Worm (Caenorhabditis elegans) whole organism, midembryonic: ENCODE data around the gene C07A9.12.

Experiments used
- T22C8.4 ChIP-seq: fragments of 200-800 bp; sonication (Bioruptor generic); IDR thresholded peaks from 2 replicates; pipeline ENCODE4 v1.3.6; 2022; ENCODE audit warnings: missing genetic modification characterization, missing compliant biosample characterization
- cog-1 ChIP-seq: sonication (generic microtip); optimal IDR thresholded peaks from 2 replicates; lab custom pipeline; 2016; ENCODE audit warnings: missing genetic modification characterization, missing compliant biosample characterization
- flt-1 ChIP-seq: fragments of 200-800 bp; sonication (Bioruptor generic); IDR thresholded peaks from 2 replicates; pipeline ENCODE4 v1.3.6; 2022; ENCODE audit warnings: missing genetic modification characterization, missing compliant biosample characterization
- klf-2 ChIP-seq: fragments of 200-800 bp; sonication (Bioruptor generic); conservative IDR thresholded peaks from 2 replicates; pipeline ENCODE4 v1.3.6; 2022; ENCODE audit warnings: missing genetic modification reagents, missing genetic modification characterization, missing compliant biosample characterization
- med-1 ChIP-seq: sonication (generic microtip); optimal IDR thresholded peaks from 2 replicates; lab custom pipeline; 2017; ENCODE audit warnings: missing genetic modification characterization, mild to moderate bottlenecking, missing compliant biosample characterization, antibody characterized with exemption, missing genetic modification reagents; ENCODE audit not compliant: insufficient read depth
- ref-1 ChIP-seq: fragments of 200-800 bp; sonication (Bioruptor generic); conservative IDR thresholded peaks from 2 replicates; pipeline ENCODE4 v1.3.6; 2022; ENCODE audit warnings: missing genetic modification reagents, missing genetic modification characterization, missing compliant biosample characterization
- tab-1 ChIP-seq: fragments of 200-800 bp; sonication (Bioruptor generic); IDR thresholded peaks from 2 replicates; pipeline ENCODE4 v1.3.6; 2022; ENCODE audit warnings: missing genetic modification characterization, missing compliant biosample characterization
- ztf-23 ChIP-seq: fragments of 200-800 bp; sonication (Bioruptor generic); IDR thresholded peaks from 2 replicates; pipeline ENCODE4 v1.3.6; 2022; ENCODE audit warnings: missing genetic modification reagents, missing genetic modification characterization, missing compliant biosample characterization
- ztf-29 ChIP-seq: fragments of 200-800 bp; sonication (Bioruptor generic); IDR thresholded peaks from 2 replicates; pipeline ENCODE4 v1.3.6; 2022; ENCODE audit warnings: missing genetic modification reagents, missing genetic modification characterization, missing compliant biosample characterization

Gene C07A9.12

DNA sequence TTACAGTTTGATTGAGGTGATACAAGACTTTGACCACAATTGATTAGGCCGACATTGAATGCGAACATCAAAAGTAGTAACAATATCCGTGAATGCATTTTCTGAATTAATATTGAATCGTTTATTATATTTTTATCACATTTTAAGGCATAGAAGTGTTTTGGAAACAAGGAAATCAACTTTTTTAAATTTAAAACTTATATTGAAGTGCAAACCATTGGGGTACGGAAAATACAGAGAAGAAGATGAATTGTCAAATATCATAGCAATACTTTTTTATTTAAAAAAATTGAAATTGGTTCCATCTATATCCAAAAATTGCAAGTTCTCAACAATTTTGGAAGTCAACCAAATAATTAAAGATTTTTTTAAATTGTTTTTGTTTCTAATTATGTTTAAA is 15.9 kb upstream of the C07A9.12 start, which contains the start of gene T05G5.1:
T05G5.1 (minus strand) TSS at position 101 of the 400 bp plus-strand sequence.
- TF ChIP-seq tab-1 (GFP tag; lab: Robert Waterston, UW) (no peak), ztf-23 (GFP tag; lab: Robert Waterston, UW) (no peak), T22C8.4 (GFP tag; lab: Robert Waterston, UW) (no peak), ztf-29 (no peak), cog-1 (tag; lab: Kevin White, UChicago) (no peak), flt-1 (no peak), klf-2 (GFP tag; lab: Robert Waterston, UW) (no peak), med-1 (GFP tag; lab: Kevin White, UChicago) (no peak), ref-1 (no peak)

ce11 chrIII:9741985-9742384 is 14.6 kb upstream of the C07A9.12 start:
- TF ChIP-seq ztf-29 (0 out of 2 replicates have a peak, but pooled peaks have one; percentile 38), T22C8.4 (GFP tag; lab: Robert Waterston, UW) (no peak), ref-1 (no peak), ztf-23 (GFP tag; lab: Robert Waterston, UW) (no peak), tab-1 (GFP tag; lab: Robert Waterston, UW) (no peak)

- TF ChIP-seq cog-1 (tag; lab: Kevin White, UChicago), result no peak
- TF ChIP-seq klf-2 (GFP tag; lab: Robert Waterston, UW), result no peak
- TF ChIP-seq T22C8.4 (GFP tag; lab: Robert Waterston, UW), result no peak
- no peak for TF ChIP-seq ref-1
- no peak for TF ChIP-seq ztf-29
Observed at ce11 chrIII:9740663-9741062, 13.3 kb upstream of the C07A9.12 start.

- TF ChIP-seq cog-1 (tag; lab: Kevin White, UChicago) (no peak), flt-1 (no peak), ref-1 (no peak), tab-1 (GFP tag; lab: Robert Waterston, UW) (no peak), T22C8.4 (GFP tag; lab: Robert Waterston, UW) (no peak), ztf-23 (GFP tag; lab: Robert Waterston, UW) (no peak), med-1 (GFP tag; lab: Kevin White, UChicago) (no peak), klf-2 (GFP tag; lab: Robert Waterston, UW) (no peak), ztf-29 (no peak)
Observed at ce11 chrIII:9738954-9739353, 11.6 kb upstream of the C07A9.12 start, which contains the start of gene hlh-4. TSS of gene hlh-4 (minus strand) at chrIII:9739054.

DNA sequence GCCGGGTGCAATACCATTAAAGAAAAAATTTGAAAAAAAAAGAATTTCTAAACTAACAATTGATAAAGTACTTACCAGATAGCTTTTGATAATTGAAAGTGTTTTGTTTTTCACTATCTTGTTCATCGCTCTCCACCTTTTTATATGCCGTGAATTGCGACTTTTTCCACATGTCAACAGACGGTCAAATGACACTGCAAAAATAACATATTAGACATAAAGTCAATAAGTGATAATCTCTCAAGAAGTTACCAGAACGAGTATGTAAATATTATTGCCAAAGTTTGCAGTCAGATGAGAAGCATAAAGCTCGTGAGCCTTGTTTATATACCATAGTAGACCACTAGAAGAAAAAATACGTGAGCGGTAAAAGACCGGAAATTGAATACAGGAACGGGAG is 8.5 kb upstream of the C07A9.12 start, which contains the start of gene dao-6:
dao-6 (minus strand) TSS at position 345 of the 400 bp plus-strand sequence.
- TF ChIP-seq T22C8.4 (GFP tag; lab: Robert Waterston, UW), result no peak
- no peak for TF ChIP-seq ref-1
- TF ChIP-seq ztf-23 (GFP tag; lab: Robert Waterston, UW), result no peak
- TF ChIP-seq ztf-29, result no peak
- TF ChIP-seq flt-1, result no peak
- no peak for TF ChIP-seq klf-2 (GFP tag; lab: Robert Waterston, UW)
- TF ChIP-seq med-1 (GFP tag; lab: Kevin White, UChicago), result no peak
- no peak for TF ChIP-seq tab-1 (GFP tag; lab: Robert Waterston, UW)

- TF ChIP-seq flt-1 (no peak), med-1 (GFP tag; lab: Kevin White, UChicago) (no peak), tab-1 (GFP tag; lab: Robert Waterston, UW) (no peak), klf-2 (GFP tag; lab: Robert Waterston, UW) (no peak), ztf-23 (GFP tag; lab: Robert Waterston, UW) (no peak), ztf-29 (no peak), ref-1 (no peak), cog-1 (tag; lab: Kevin White, UChicago) (no peak), T22C8.4 (GFP tag; lab: Robert Waterston, UW) (no peak)
Observed at ce11 chrIII:9734030-9734429, 6.7 kb upstream of the C07A9.12 start.

ce11 chrIII:9733333-9733732 is 6.0 kb upstream of the C07A9.12 start:
- TF ChIP-seq med-1 (GFP tag; lab: Kevin White, UChicago), result no peak
- no peak for TF ChIP-seq ztf-23 (GFP tag; lab: Robert Waterston, UW)
- no peak for TF ChIP-seq klf-2 (GFP tag; lab: Robert Waterston, UW)
- no peak for TF ChIP-seq flt-1
- no peak for TF ChIP-seq ztf-29
- no peak for TF ChIP-seq cog-1 (tag; lab: Kevin White, UChicago)
- TF ChIP-seq ref-1, result no peak
- TF ChIP-seq tab-1 (GFP tag; lab: Robert Waterston, UW), result no peak
- TF ChIP-seq T22C8.4 (GFP tag; lab: Robert Waterston, UW), result no peak

DNA sequence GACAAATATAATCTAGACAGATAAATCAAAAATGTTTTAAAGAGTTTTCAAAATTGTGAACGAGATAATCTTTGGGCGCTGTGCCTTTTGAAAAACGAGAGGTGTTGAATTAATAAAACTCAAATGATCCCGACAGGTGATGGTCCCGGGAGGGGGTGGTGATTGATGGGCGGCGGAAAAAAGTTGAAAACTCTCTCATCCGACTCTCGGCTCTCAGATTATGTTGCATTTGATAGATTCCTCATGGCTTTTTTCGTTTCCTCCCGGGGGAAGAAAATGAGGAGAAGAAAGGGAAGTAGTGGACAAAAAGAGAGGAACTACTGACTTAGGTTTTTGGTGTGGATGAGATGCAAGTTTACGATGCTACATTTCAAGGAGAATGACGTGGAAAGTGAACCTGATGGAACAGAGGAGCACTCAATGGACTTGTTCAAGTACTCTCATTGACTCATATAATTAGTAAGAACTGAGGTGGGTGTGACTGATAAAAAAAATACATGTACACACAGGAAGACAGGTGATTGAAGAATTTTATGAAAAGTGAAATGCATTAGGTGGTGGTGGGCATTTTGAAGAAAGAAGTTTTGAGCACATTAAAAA is 4.1 kb upstream of the C07A9.12 start:
- TF ChIP-seq ztf-23 (GFP tag; lab: Robert Waterston, UW) (no peak), tab-1 (GFP tag; lab: Robert Waterston, UW) (no peak), cog-1 (tag; lab: Kevin White, UChicago) (no peak), ref-1 (no peak), med-1 (GFP tag; lab: Kevin White, UChicago) (no peak), flt-1 (no peak), klf-2 (GFP tag; lab: Robert Waterston, UW) (no peak), T22C8.4 (GFP tag; lab: Robert Waterston, UW) (no peak), ztf-29 (no peak)

DNA sequence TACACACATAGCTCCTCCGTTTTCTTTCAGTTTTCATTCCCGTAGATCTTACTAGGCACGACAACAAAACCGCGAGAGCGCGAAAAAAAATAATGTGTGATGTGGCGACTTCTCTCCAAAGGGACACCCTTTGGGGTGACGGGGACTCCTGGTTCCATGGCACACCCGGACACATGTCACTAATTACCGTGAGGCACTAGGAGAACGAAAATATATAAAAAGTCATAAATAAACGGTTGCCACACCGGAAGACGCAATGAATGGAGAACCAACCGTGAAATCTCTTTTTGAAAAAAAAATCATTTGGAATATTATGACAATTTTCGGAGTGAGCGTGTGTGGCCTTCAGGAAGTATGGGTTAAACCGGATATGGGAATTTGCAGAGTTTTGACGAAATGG is 3.1 kb upstream of the C07A9.12 start:
- TF ChIP-seq T22C8.4 (GFP tag; lab: Robert Waterston, UW), result no peak
- TF ChIP-seq ztf-29, result no peak
- TF ChIP-seq ref-1, result no peak
- no peak for TF ChIP-seq ztf-23 (GFP tag; lab: Robert Waterston, UW)
- TF ChIP-seq med-1 (GFP tag; lab: Kevin White, UChicago), result no peak
- no peak for TF ChIP-seq klf-2 (GFP tag; lab: Robert Waterston, UW)
- TF ChIP-seq flt-1, result no peak
- TF ChIP-seq cog-1 (tag; lab: Kevin White, UChicago), result no peak
- no peak for TF ChIP-seq tab-1 (GFP tag; lab: Robert Waterston, UW)

DNA sequence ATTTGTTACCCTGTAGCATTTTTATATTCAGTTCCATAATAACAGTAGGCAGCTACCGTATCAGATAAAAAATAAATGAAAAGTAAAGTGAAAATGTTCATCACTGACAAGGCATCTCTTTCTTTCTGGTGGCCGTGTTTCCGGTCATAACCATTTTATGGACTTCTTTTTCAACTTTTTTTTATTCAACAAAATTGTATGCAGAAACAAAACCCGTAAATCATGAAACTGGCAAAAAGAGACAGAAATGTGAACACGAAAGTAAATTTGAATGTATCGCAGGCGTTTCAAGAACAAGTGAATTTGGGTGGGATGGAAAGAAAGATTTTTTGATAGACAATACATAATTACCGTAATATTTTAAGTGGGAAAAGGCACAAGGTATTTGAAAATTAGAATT is 2.2 kb downstream of the C07A9.12 start, which contains the start of gene clec-162:
clec-162 (minus strand) TSS at position 101 of the 400 bp plus-strand sequence.
- no peak for TF ChIP-seq med-1 (GFP tag; lab: Kevin White, UChicago)
- no peak for TF ChIP-seq klf-2 (GFP tag; lab: Robert Waterston, UW)
- no peak for TF ChIP-seq ref-1
- TF ChIP-seq ztf-29, result no peak
- TF ChIP-seq T22C8.4 (GFP tag; lab: Robert Waterston, UW), result no peak
